Fruit fly (Drosophila melanogaster) whole organism, embryonic: Measurements from ENCODE around the gene r-cup.
A peak's percentile ranks its signal among the peaks of the same experiment; 100 is the strongest.

Experiments used
- Adf1 ChIP-seq: fragments of 200-800 bp; sonication (Bioruptor generic); IDR thresholded peaks from 2 replicates; pipeline ENCODE4 v1.3.6; 2022; ENCODE audit warnings: missing biosample characterization, missing genetic modification characterization
- B-H2 ChIP-seq: fragments of 200-800 bp; sonication (Bioruptor generic); optimal IDR thresholded peaks from 2 replicates; lab custom pipeline; 2018; ENCODE audit warnings: missing biosample characterization, mild to moderate bottlenecking, missing genetic modification characterization
- CG10321 ChIP-seq: fragments of 200-800 bp; sonication (Bioruptor generic); IDR thresholded peaks from 2 replicates; pipeline ENCODE4 v1.3.6; 2022; ENCODE audit warnings: missing biosample characterization, missing genetic modification characterization
- CG11504 ChIP-seq: fragments of 200-800 bp; sonication (Bioruptor generic); optimal IDR thresholded peaks from 3 replicates; lab custom pipeline; 2019; ENCODE audit warnings: missing biosample characterization, mild to moderate bottlenecking, missing genetic modification characterization, moderate library complexity
- CG11560 ChIP-seq: fragments of 200-800 bp; sonication (Bioruptor generic); IDR thresholded peaks from 3 replicates; pipeline ENCODE4 v1.3.6; 2022; ENCODE audit warnings: missing biosample characterization, missing genetic modification characterization
- CG11723 ChIP-seq: fragments of 200-800 bp; sonication (Bioruptor generic); optimal IDR thresholded peaks from 2 replicates; lab custom pipeline; 2017; ENCODE audit warnings: missing biosample characterization, mild to moderate bottlenecking, missing genetic modification characterization
- CG14667 ChIP-seq: fragments of 200-800 bp; sonication (Bioruptor generic); IDR thresholded peaks from 2 replicates; pipeline ENCODE4 v1.3.6; 2022; ENCODE audit warnings: missing biosample characterization, missing genetic modification characterization
- CG15073 ChIP-seq: fragments of 200-800 bp; sonication (Bioruptor generic); optimal IDR thresholded peaks from 2 replicates; lab custom pipeline; 2016; ENCODE audit warnings: missing biosample characterization, missing genetic modification characterization
- CG1603 ChIP-seq: fragments of 200-800 bp; sonication (Bioruptor generic); optimal IDR thresholded peaks from 2 replicates; lab custom pipeline; 2019; ENCODE audit warnings: missing biosample characterization, mild to moderate bottlenecking, missing genetic modification characterization, moderate library complexity
- CG17361 ChIP-seq: fragments of 200-800 bp; sonication (Bioruptor generic); IDR thresholded peaks from 3 replicates; pipeline ENCODE4 v1.3.6; 2022; ENCODE audit warnings: missing biosample characterization, missing genetic modification characterization
- CG2875 ChIP-seq: fragments of 200-800 bp; sonication (Bioruptor generic); optimal IDR thresholded peaks from 2 replicates; lab custom pipeline; 2017; ENCODE audit warnings: missing biosample characterization, mild to moderate bottlenecking, missing genetic modification characterization, missing genetic modification reagents
- CG30020 ChIP-seq: fragments of 200-800 bp; optimal IDR thresholded peaks from 2 replicates; lab custom pipeline; 2019; ENCODE audit warnings: missing biosample characterization, mild to moderate bottlenecking, missing genetic modification characterization, moderate library complexity
- CG30403 ChIP-seq: fragments of 200-800 bp; sonication (Bioruptor generic); optimal IDR thresholded peaks from 3 replicates; lab custom pipeline; 2016; ENCODE audit warnings: missing biosample characterization, missing genetic modification characterization
- CG3065 ChIP-seq: fragments of 200-800 bp; sonication (Bioruptor generic); optimal IDR thresholded peaks from 2 replicates; lab custom pipeline; 2016; ENCODE audit warnings: missing biosample characterization, missing genetic modification characterization
- CG3163 ChIP-seq: fragments of 200-800 bp; sonication (Bioruptor generic); optimal IDR thresholded peaks from 3 replicates; lab custom pipeline; 2016; ENCODE audit warnings: missing biosample characterization, missing genetic modification characterization
- CG42726 ChIP-seq: fragments of 200-800 bp; sonication (Bioruptor generic); IDR thresholded peaks from 2 replicates; pipeline ENCODE4 v1.3.6; 2022; ENCODE audit warnings: missing biosample characterization, missing genetic modification characterization; ENCODE audit not compliant: partially characterized antibody
- CG6854 ChIP-seq: fragments of 200-800 bp; sonication (Bioruptor generic); optimal IDR thresholded peaks from 3 replicates; lab custom pipeline; 2017; ENCODE audit warnings: missing biosample characterization, mild to moderate bottlenecking, missing genetic modification characterization
- CG7963 ChIP-seq: fragments of 200-800 bp; sonication (Bioruptor generic); IDR thresholded peaks from 3 replicates; pipeline ENCODE4 v1.3.6; 2022; ENCODE audit warnings: missing biosample characterization, missing genetic modification characterization; ENCODE audit not compliant: partially characterized antibody
- E2f1 ChIP-seq: fragments of 200-800 bp; sonication (Bioruptor generic); IDR thresholded peaks from 2 replicates; pipeline ENCODE4 v1.3.6; 2022; ENCODE audit warnings: missing biosample characterization, missing genetic modification characterization
- HLH3B ChIP-seq: fragments of 200-800 bp; sonication (Bioruptor generic); IDR thresholded peaks from 2 replicates; pipeline ENCODE4 v1.3.6; 2022; ENCODE audit warnings: missing biosample characterization, missing genetic modification characterization
- Hey ChIP-seq: fragments of 200-800 bp; sonication (Bioruptor generic); optimal IDR thresholded peaks from 3 replicates; lab custom pipeline; 2018; ENCODE audit warnings: missing biosample characterization, mild to moderate bottlenecking, missing genetic modification characterization
- Hmx ChIP-seq: fragments of 200-800 bp; sonication (Bioruptor generic); optimal IDR thresholded peaks from 2 replicates; lab custom pipeline; 2016; ENCODE audit warnings: missing biosample characterization, missing genetic modification characterization
- Med ChIP-seq: fragments of 200-800 bp; sonication (Bioruptor generic); peaks from one replicate; lab custom pipeline; 2016; ENCODE audit warnings: missing biosample characterization, missing genetic modification characterization, mild to moderate bottlenecking, inconsistent platforms, moderate library complexity
- NfI ChIP-seq: fragments of 200-800 bp; sonication (Bioruptor generic); optimal IDR thresholded peaks from 3 replicates; lab custom pipeline; 2018; ENCODE audit warnings: missing biosample characterization, mild to moderate bottlenecking, missing genetic modification characterization, moderate library complexity
- Poxn ChIP-seq: fragments of 200-800 bp; sonication (Bioruptor generic); IDR thresholded peaks from 2 replicates; pipeline ENCODE4 v1.3.6; 2022; ENCODE audit warnings: missing biosample characterization, missing genetic modification characterization
- Rfx ChIP-seq: fragments of 200-800 bp; sonication (Bioruptor generic); IDR thresholded peaks from 2 replicates; pipeline ENCODE4 v1.3.6; 2022; ENCODE audit warnings: missing biosample characterization, missing genetic modification characterization
- Sox100B ChIP-seq: fragments of 200-800 bp; sonication (Bioruptor generic); optimal IDR thresholded peaks from 3 replicates; lab custom pipeline; 2018; ENCODE audit warnings: missing biosample characterization, mild to moderate bottlenecking, missing genetic modification characterization
- Taf1 ChIP-seq: fragments of 200-800 bp; sonication (Bioruptor generic); IDR thresholded peaks from 2 replicates; pipeline ENCODE4 v1.3.6; 2022; ENCODE audit warnings: missing biosample characterization, missing genetic modification characterization
- Vsx1 ChIP-seq: fragments of 200-800 bp; sonication (Bioruptor generic); optimal IDR thresholded peaks from 2 replicates; lab custom pipeline; 2017; ENCODE audit warnings: missing biosample characterization, mild to moderate bottlenecking, missing genetic modification characterization, missing genetic modification reagents
- YL-1 ChIP-seq: fragments of 200-800 bp; sonication (Bioruptor generic); optimal IDR thresholded peaks from 3 replicates; lab custom pipeline; 2017; ENCODE audit warnings: missing biosample characterization, mild to moderate bottlenecking, missing genetic modification characterization
- btn ChIP-seq: fragments of 200-800 bp; sonication (Bioruptor generic); optimal IDR thresholded peaks from 2 replicates; lab custom pipeline; 2016; ENCODE audit warnings: missing biosample characterization, missing genetic modification characterization
- chif ChIP-seq, 2 experiments: fragments of 200-800 bp; sonication (Bioruptor generic); optimal IDR thresholded peaks; 3 replicates each; lab custom pipeline; 2016; ENCODE audit warnings: missing biosample characterization in 2 of 2, missing genetic modification characterization in 2 of 2
- da ChIP-seq: fragments of 200-800 bp; sonication (Bioruptor generic); optimal IDR thresholded peaks from 2 replicates; lab custom pipeline; 2016; ENCODE audit warnings: missing biosample characterization, missing genetic modification characterization
- dysf ChIP-seq: fragments of 200-800 bp; sonication (Bioruptor generic); IDR thresholded peaks from 3 replicates; pipeline ENCODE4 v1.3.6; 2022; ENCODE audit warnings: missing biosample characterization, missing genetic modification characterization
- exex ChIP-seq: fragments of 200-800 bp; sonication (Bioruptor generic); optimal IDR thresholded peaks from 4 replicates; lab custom pipeline; 2018; ENCODE audit warnings: missing biosample characterization, mild to moderate bottlenecking, missing genetic modification characterization, moderate library complexity
- fd96Cb ChIP-seq: fragments of 200-800 bp; sonication (Bioruptor generic); optimal IDR thresholded peaks from 2 replicates; lab custom pipeline; 2018; ENCODE audit warnings: missing biosample characterization, mild to moderate bottlenecking, missing genetic modification characterization, moderate library complexity
- gce ChIP-seq: fragments of 200-800 bp; sonication (Bioruptor generic); IDR thresholded peaks from 3 replicates; pipeline ENCODE4 v1.3.6; 2022; ENCODE audit warnings: missing biosample characterization, missing genetic modification characterization
- jigr1 ChIP-seq: fragments of 200-800 bp; sonication (Bioruptor generic); IDR thresholded peaks from 3 replicates; pipeline ENCODE4 v1.3.6; 2022; ENCODE audit warnings: missing biosample characterization, missing genetic modification characterization
- pho ChIP-seq: fragments of 200-800 bp; sonication (Bioruptor generic); optimal IDR thresholded peaks from 2 replicates; lab custom pipeline; 2016; ENCODE audit warnings: missing biosample characterization, missing genetic modification characterization
- phol ChIP-seq: fragments of 200-800 bp; sonication (Bioruptor generic); optimal IDR thresholded peaks from 3 replicates; lab custom pipeline; 2018; ENCODE audit warnings: missing biosample characterization, mild to moderate bottlenecking, missing genetic modification characterization, moderate library complexity
- prd ChIP-seq, 3 experiments: fragments of >200 bp in 2 of 3; fragments of 200-800 bp in 1 of 3; sonication (Bioruptor generic) in 1 of 3; optimal IDR thresholded peaks in 2 of 3; IDR thresholded peaks in 1 of 3; 2 replicates in 2 of 3; 3 replicates in 1 of 3; pipeline versions ENCODE4 v1.3.6 to Lab custom; 2017 to 2022; ENCODE audit warnings: missing biosample characterization in 1 of 3, missing genetic modification characterization in 1 of 3
- psq ChIP-seq: fragments of 200-800 bp; sonication (Bioruptor generic); optimal IDR thresholded peaks from 2 replicates; lab custom pipeline; 2017; ENCODE audit warnings: missing biosample characterization, missing genetic modification characterization
- ranshi ChIP-seq: fragments of 200-800 bp; sonication (Bioruptor generic); IDR thresholded peaks from 2 replicates; pipeline ENCODE4 v1.3.6; 2022; ENCODE audit warnings: missing biosample characterization, missing genetic modification characterization
- salm ChIP-seq: fragments of 200-800 bp; sonication (Bioruptor generic); optimal IDR thresholded peaks from 2 replicates; lab custom pipeline; 2018; ENCODE audit warnings: missing biosample characterization, mild to moderate bottlenecking, missing genetic modification characterization
- sens ChIP-seq: fragments of 200-800 bp; sonication (Bioruptor generic); peaks from one replicate; lab custom pipeline; 2016; ENCODE audit warnings: missing biosample characterization, missing genetic modification characterization
- sens-2 ChIP-seq: fragments of 200-800 bp; sonication (Bioruptor generic); IDR thresholded peaks from 2 replicates; pipeline ENCODE4 v1.3.6; 2022; ENCODE audit warnings: missing biosample characterization, missing genetic modification characterization
- sisA ChIP-seq: fragments of 200-800 bp; sonication (Bioruptor generic); IDR thresholded peaks from 2 replicates; pipeline ENCODE4 v1.3.6; 2022; ENCODE audit warnings: missing biosample characterization, missing genetic modification characterization
- stc ChIP-seq: fragments of 200-800 bp; sonication (Bioruptor generic); IDR thresholded peaks from 2 replicates; pipeline ENCODE4 v1.3.6; 2022; ENCODE audit warnings: missing biosample characterization, missing genetic modification characterization
- tgo ChIP-seq: fragments of 200-800 bp; sonication (Bioruptor generic); IDR thresholded peaks from 3 replicates; pipeline ENCODE4 v1.3.6; 2022; ENCODE audit warnings: missing biosample characterization, missing genetic modification characterization
- tup ChIP-seq: fragments of 200-800 bp; sonication (Bioruptor generic); optimal IDR thresholded peaks from 2 replicates; lab custom pipeline; 2016; ENCODE audit warnings: missing biosample characterization, mild to moderate bottlenecking, missing genetic modification characterization, moderate library complexity
- vvl ChIP-seq: fragments of 200-800 bp; sonication (Bioruptor generic); IDR thresholded peaks from 2 replicates; pipeline ENCODE4 v1.3.6; 2022; ENCODE audit warnings: missing biosample characterization, missing genetic modification characterization

The r-cup gene

DNA sequence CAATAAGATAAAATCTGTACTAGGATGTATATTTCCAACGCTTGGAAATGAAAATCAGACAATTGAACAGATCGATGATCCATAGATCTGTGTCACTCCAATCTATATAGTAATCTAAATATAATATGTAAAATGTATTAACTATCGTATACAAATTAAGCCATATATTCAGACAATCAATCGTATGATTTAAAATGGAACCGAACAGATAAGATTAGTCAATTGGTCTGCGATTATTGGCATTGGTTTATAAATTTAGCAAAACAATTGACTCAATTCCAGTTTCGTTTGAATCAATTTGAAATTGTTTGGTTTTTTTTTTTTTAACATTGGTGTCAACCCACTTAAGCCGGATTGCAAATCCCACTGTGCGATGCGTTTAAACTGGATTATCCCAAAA lies 42.2 kb upstream of the r-cup start:
- TF ChIP-seq HLH3B (GFP tag; lab: Robert Waterston, UW) (0 out of 2 replicates have a peak, but pooled peaks have one; percentile 17), ranshi (GFP tag; lab: Robert Waterston, UW) (no peak), CG15073 (GFP tag; lab: Kevin White, UChicago) (no peak), phol (tag; lab: Kevin White, UChicago) (peak; percentile 7), CG30403 (GFP tag; lab: Kevin White, UChicago) (peak; percentile 17), CG17361 (GFP tag; lab: Robert Waterston, UW) (0 out of 3 replicates have a peak, but pooled peaks have one; percentile 12), CG2875 (GFP tag; lab: Kevin White, UChicago) (no peak), CG1603 (no peak), CG14667 (GFP tag; lab: Robert Waterston, UW) (no peak), Rfx (GFP tag; lab: Robert Waterston, UW) (peak; percentile 19; the same call in 1 of the 2 replicates), psq (no peak), Hmx (GFP tag; lab: Kevin White, UChicago) (no peak), CG30020 (tag; lab: Kevin White, UChicago) (no peak), fd96Cb (peak; percentile 5), Vsx1 (no peak), pho (GFP tag; lab: Kevin White, UChicago) (no peak), prd (optimal IDR thresholded peaks at IDR 0.05; lab: Kevin White, UChicago) (no peak), prd (GFP tag; IDR thresholded peaks at IDR 0.05; lab: Robert Waterston, UW) (0 out of 3 replicates have a peak, but pooled peaks have one; percentile 27), Taf1 (no peak), salm (tag; lab: Kevin White, UChicago) (no peak), Sox100B (peak; percentile 19), dysf (GFP tag; lab: Robert Waterston, UW) (0 out of 3 replicates have a peak, but pooled peaks have one; percentile 27), CG3065 (GFP tag; lab: Kevin White, UChicago) (no peak), sens (peak; percentile 13), Poxn (no peak)

DNA sequence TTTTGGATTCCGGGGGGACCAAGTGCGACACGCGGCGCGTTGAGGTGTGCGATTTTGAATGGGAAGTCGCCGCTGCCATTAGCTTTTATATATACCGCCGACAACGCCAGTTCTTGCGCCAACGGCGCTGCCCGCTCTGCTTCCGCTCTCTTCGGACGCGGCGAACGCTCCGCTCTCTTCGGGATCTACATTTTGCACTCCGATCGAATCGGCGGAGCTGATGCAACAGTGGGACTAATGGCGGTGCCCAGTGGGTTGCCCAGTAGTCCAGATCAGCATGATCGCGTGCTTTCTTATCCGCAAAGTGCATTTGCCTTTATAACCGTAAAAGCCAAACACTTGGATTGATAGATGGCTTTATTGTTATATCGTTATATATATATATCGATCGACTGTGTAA lies 41.8 kb upstream of the r-cup start, which contains the start of gene CG32512:
Gene CG32512, minus strand, starts transcription at position 67 of the 400 bp plus-strand sequence.
- TF ChIP-seq E2f1 = no peak
- TF ChIP-seq Rfx (GFP tag; lab: Robert Waterston, UW) = peak; percentile 20; the same call in 1 of the 2 replicates
- TF ChIP-seq tup (GFP tag; lab: Kevin White, UChicago) = no peak
- TF ChIP-seq CG3163 = peak; percentile 55
- TF ChIP-seq CG7963 (GFP tag; lab: Robert Waterston, UW) = no peak
- TF ChIP-seq tgo (GFP tag; lab: Robert Waterston, UW) = no peak
- no peak for TF ChIP-seq da (GFP tag; lab: Kevin White, UChicago)
- peak; percentile 60 for TF ChIP-seq Med (GFP tag; lab: Kevin White, UChicago)
- TF ChIP-seq YL-1 (GFP tag; lab: Kevin White, UChicago) = no peak
- no peak for TF ChIP-seq Hey (tag; lab: Kevin White, UChicago)
- no peak for TF ChIP-seq CG11504 (tag; lab: Kevin White, UChicago)
- TF ChIP-seq btn (GFP tag; lab: Kevin White, UChicago) = no peak
- TF ChIP-seq CG11560 = no peak
- no peak for TF ChIP-seq CG11723
- TF ChIP-seq exex (tag; lab: Kevin White, UChicago) = no peak
- no peak for TF ChIP-seq jigr1 (GFP tag; lab: Robert Waterston, UW)
- no peak for TF ChIP-seq vvl (GFP tag; lab: Robert Waterston, UW)
- TF ChIP-seq chif (GFP tag; optimal IDR thresholded peaks at IDR 0.05; lab: Kevin White, UChicago) = no peak
- no peak for TF ChIP-seq CG10321 (GFP tag; lab: Robert Waterston, UW)
- no peak for TF ChIP-seq prd (optimal IDR thresholded peaks at IDR 0.05; lab: Kevin White, UChicago)
- 0 out of 3 replicates have a peak, but pooled peaks have one; percentile 19 for TF ChIP-seq prd (GFP tag; IDR thresholded peaks at IDR 0.05; lab: Robert Waterston, UW)
- no peak for TF ChIP-seq stc (GFP tag; lab: Robert Waterston, UW)
- TF ChIP-seq gce (GFP tag; lab: Robert Waterston, UW) = no peak
- no peak for TF ChIP-seq sens-2 (GFP tag; lab: Robert Waterston, UW)
- TF ChIP-seq Adf1 (GFP tag; lab: Robert Waterston, UW) = peak; percentile 22; the same call in 1 of the 2 replicates
- TF ChIP-seq B-H2 (GFP tag; lab: Kevin White, UChicago) = no peak
- TF ChIP-seq Vsx1 = no peak
- TF ChIP-seq CG6854 = no peak
- TF ChIP-seq sisA = 0 out of 2 replicates have a peak, but pooled peaks have one; percentile 14
- TF ChIP-seq NfI (GFP tag; lab: Kevin White, UChicago) = no peak
- no peak for TF ChIP-seq CG42726 (GFP tag; lab: Robert Waterston, UW)
